Worm (Caenorhabditis elegans) whole organism, L4/young adult: Measurements from ENCODE around the gene F52G3.1.

Experiments used
- W03F9.2 ChIP-seq: fragments of 150-350 bp; optimal IDR thresholded peaks from 2 replicates; lab custom pipeline; 2014; ENCODE audit warnings: missing biosample characterization, missing genetic modification characterization
- dao-5 ChIP-seq: sonication (generic microtip); optimal IDR thresholded peaks from 2 replicates; lab custom pipeline; 2016; ENCODE audit warnings: missing genotype, missing genetic modification characterization, moderate library complexity, missing compliant biosample characterization
- him-1 ChIP-seq: sonication (generic microtip); optimal IDR thresholded peaks from 2 replicates; lab custom pipeline; 2016; ENCODE audit warnings: missing genotype, missing genetic modification reagents, missing genetic modification characterization, missing compliant biosample characterization

ce11 chrX:16928087-16928486 lies 35.6 kb upstream of the F52G3.1 start:
- TF ChIP-seq dao-5 (tag; lab: Kevin White, UChicago): no peak
- TF ChIP-seq W03F9.2 (tag; lab: Kevin White, UChicago): no peak
- TF ChIP-seq him-1 (tag; lab: Kevin White, UChicago): peak; percentile 52
